Worm (Caenorhabditis elegans) whole organism, L2 larva: ENCODE measurements around the gene ugt-35.

Source experiments
- C34F6.9 ChIP-seq: fragments of 150-350 bp; optimal IDR thresholded peaks from 2 replicates; lab custom pipeline; 2014; ENCODE audit warnings: missing biosample characterization, missing genetic modification characterization
- F13H6.1 ChIP-seq: sonication (generic microtip); optimal IDR thresholded peaks from 2 replicates; lab custom pipeline; 2016; ENCODE audit warnings: missing genetic modification characterization, missing compliant biosample characterization
- R02D3.7 ChIP-seq: fragments of 150-350 bp; optimal IDR thresholded peaks from 2 replicates; lab custom pipeline; 2014; ENCODE audit warnings: missing biosample characterization, missing genetic modification characterization
- Y55F3AM.14 ChIP-seq: fragments of 200-800 bp; sonication (Bioruptor generic); optimal IDR thresholded peaks from 2 replicates; lab custom pipeline; 2018; ENCODE audit warnings: mild to moderate bottlenecking, missing genetic modification characterization, missing compliant biosample characterization
- aly-2 ChIP-seq: fragments of 150-350 bp; optimal IDR thresholded peaks from 2 replicates; lab custom pipeline; 2014; ENCODE audit warnings: missing biosample characterization, missing genetic modification characterization
- blmp-1 ChIP-seq: sonication (generic microtip); optimal IDR thresholded peaks from 2 replicates; lab custom pipeline; 2017; ENCODE audit warnings: missing genetic modification characterization, mild to moderate bottlenecking, missing compliant biosample characterization, antibody characterized with exemption, moderate library complexity; ENCODE audit not compliant: insufficient read depth
- ceh-16 ChIP-seq: fragments of 150-350 bp; optimal IDR thresholded peaks from 2 replicates; lab custom pipeline; 2014; ENCODE audit warnings: missing biosample characterization, missing genetic modification characterization
- ceh-82 ChIP-seq: fragments of 150-350 bp; optimal IDR thresholded peaks from 2 replicates; lab custom pipeline; 2014; ENCODE audit warnings: missing biosample characterization, missing genetic modification characterization
- crh-2 ChIP-seq: sonication (generic microtip); optimal IDR thresholded peaks from 2 replicates; lab custom pipeline; 2017; ENCODE audit warnings: missing biosample characterization, missing genetic modification characterization
- fos-1 ChIP-seq: fragments of 150-350 bp; optimal IDR thresholded peaks from 2 replicates; lab custom pipeline; 2014; ENCODE audit warnings: missing biosample characterization, missing genetic modification characterization
- gmeb-1 ChIP-seq: fragments of 150-350 bp; optimal IDR thresholded peaks from 2 replicates; lab custom pipeline; 2014; ENCODE audit warnings: missing biosample characterization, missing genetic modification characterization
- lin-11 ChIP-seq: fragments of 150-350 bp; sonication (generic microtip); optimal IDR thresholded peaks from 2 replicates; lab custom pipeline; 2014; ENCODE audit warnings: missing biosample characterization, missing genetic modification characterization, inconsistent platforms, mixed read lengths
- lsy-2 ChIP-seq, 2 experiments: fragments of 150-350 bp in 1 of 2; sonication (generic microtip) in 1 of 2; optimal IDR thresholded peaks; 2 replicates each; lab custom pipeline; 2014 to 2017; ENCODE audit warnings: missing biosample characterization in 2 of 2, missing genetic modification characterization in 2 of 2
- mab-5 ChIP-seq: fragments of 150-350 bp; optimal IDR thresholded peaks from 2 replicates; lab custom pipeline; 2014; ENCODE audit warnings: missing biosample characterization, missing genetic modification characterization
- mdl-1 ChIP-seq, 2 experiments: fragments of 150-350 bp in 1 of 2; sonication (generic microtip) in 1 of 2; optimal IDR thresholded peaks; 2 replicates each; lab custom pipeline; 2017; ENCODE audit warnings: missing biosample characterization in 2 of 2, missing genetic modification characterization in 2 of 2
- nhr-10 ChIP-seq: sonication (generic microtip); optimal IDR thresholded peaks from 2 replicates; lab custom pipeline; 2017; ENCODE audit warnings: missing biosample characterization, missing genetic modification characterization
- nhr-11 ChIP-seq: fragments of 150-350 bp; optimal IDR thresholded peaks from 2 replicates; lab custom pipeline; 2014; ENCODE audit warnings: missing biosample characterization, missing genetic modification characterization
- nhr-12 ChIP-seq: fragments of 150-350 bp; optimal IDR thresholded peaks from 2 replicates; lab custom pipeline; 2014; ENCODE audit warnings: missing biosample characterization, missing genetic modification characterization
- nhr-129 ChIP-seq: fragments of 150-350 bp; optimal IDR thresholded peaks from 2 replicates; lab custom pipeline; 2014; ENCODE audit warnings: missing biosample characterization, missing genetic modification characterization
- nhr-21 ChIP-seq: fragments of 150-350 bp; optimal IDR thresholded peaks from 2 replicates; lab custom pipeline; 2014; ENCODE audit warnings: missing biosample characterization, missing genetic modification characterization
- nhr-237 ChIP-seq: fragments of 150-350 bp; optimal IDR thresholded peaks from 2 replicates; lab custom pipeline; 2014; ENCODE audit warnings: missing biosample characterization, missing genetic modification characterization
- nhr-25 ChIP-seq: fragments of 150-350 bp; sonication (generic microtip); optimal IDR thresholded peaks from 3 replicates; lab custom pipeline; 2014; ENCODE audit warnings: missing biosample characterization, missing genetic modification characterization
- sem-4 ChIP-seq: fragments of 150-350 bp; optimal IDR thresholded peaks from 2 replicates; lab custom pipeline; 2014; ENCODE audit warnings: missing biosample characterization, missing genetic modification reagents, missing genetic modification characterization
- sma-3 ChIP-seq: sonication (generic microtip); optimal IDR thresholded peaks from 2 replicates; lab custom pipeline; 2016; ENCODE audit warnings: missing genetic modification reagents, missing genetic modification characterization, missing compliant biosample characterization
- sma-9 ChIP-seq, 2 experiments: fragments of 150-350 bp in 1 of 2; sonication (generic microtip) in 1 of 2; optimal IDR thresholded peaks; 2 replicates each; lab custom pipeline; 2014 to 2016; ENCODE audit warnings: missing genetic modification characterization in 2 of 2, mild to moderate bottlenecking in 1 of 2, missing biosample characterization in 1 of 2, missing compliant biosample characterization in 1 of 2, missing genetic modification reagents in 1 of 2, moderate library complexity in 1 of 2
- unc-55 ChIP-seq: fragments of 150-350 bp; sonication (generic microtip); optimal IDR thresholded peaks from 3 replicates; lab custom pipeline; 2014; ENCODE audit warnings: missing biosample characterization, missing genetic modification reagents, missing genetic modification characterization
- unc-62 ChIP-seq: fragments of 150-350 bp; optimal IDR thresholded peaks from 2 replicates; lab custom pipeline; 2014; ENCODE audit warnings: missing biosample characterization, missing genetic modification reagents, missing genetic modification characterization
- zag-1 ChIP-seq: fragments of 150-350 bp; optimal IDR thresholded peaks from 2 replicates; lab custom pipeline; 2014; ENCODE audit warnings: missing biosample characterization, missing genetic modification characterization
- ztf-1 ChIP-seq: fragments of 200-800 bp; sonication (Bioruptor generic); conservative IDR thresholded peaks from 2 replicates; pipeline ENCODE4 v1.3.6; 2022; ENCODE audit warnings: missing genetic modification characterization, missing compliant biosample characterization
- ztf-4 ChIP-seq: fragments of 150-350 bp; optimal IDR thresholded peaks from 2 replicates; lab custom pipeline; 2014; ENCODE audit warnings: missing biosample characterization, missing genetic modification characterization

The ugt-35 gene

DNA sequence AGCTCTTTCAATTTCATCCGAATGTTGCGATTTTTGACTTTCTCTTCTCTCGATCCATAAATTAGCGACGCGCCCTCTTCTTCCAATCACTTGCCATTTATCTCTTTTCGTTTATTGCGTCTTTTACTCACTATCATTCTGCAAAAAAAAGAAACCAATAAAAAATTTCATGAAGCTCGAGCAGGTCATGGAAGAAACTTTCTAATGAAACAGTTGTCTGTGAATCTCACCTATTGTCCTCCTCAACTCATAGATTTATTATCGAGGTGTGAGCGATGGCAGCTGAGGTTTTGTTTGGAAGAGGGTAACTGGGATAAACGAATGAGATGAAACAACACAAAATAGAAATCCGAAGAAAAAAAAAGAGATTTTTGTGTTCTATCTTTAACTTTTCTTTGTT, 10.2 kb upstream of the ugt-35 start:
- TF ChIP-seq aly-2 (tag; lab: Kevin White, UChicago) (no peak), fos-1 (tag; lab: Kevin White, UChicago) (no peak), nhr-11 (no peak), gmeb-1 (tag; lab: Kevin White, UChicago) (no peak), nhr-10 (tag; lab: Kevin White, UChicago) (no peak), unc-55 (no peak), unc-62 (GFP tag; lab: Kevin White, UChicago) (no peak), sma-3 (GFP tag; lab: Kevin White, UChicago) (no peak), mab-5 (tag; lab: Kevin White, UChicago) (no peak), nhr-237 (tag; lab: Kevin White, UChicago) (no peak), Y55F3AM.14 (no peak), sma-9 (GFP tag; optimal IDR thresholded peaks at IDR 0.05; lab: Kevin White, UChicago) (no peak), sma-9 (tag; optimal IDR thresholded peaks at IDR 0.05; lab: Kevin White, UChicago) (no peak), zag-1 (no peak), F13H6.1 (tag; lab: Kevin White, UChicago) (no peak), ztf-1 (no peak)

DNA sequence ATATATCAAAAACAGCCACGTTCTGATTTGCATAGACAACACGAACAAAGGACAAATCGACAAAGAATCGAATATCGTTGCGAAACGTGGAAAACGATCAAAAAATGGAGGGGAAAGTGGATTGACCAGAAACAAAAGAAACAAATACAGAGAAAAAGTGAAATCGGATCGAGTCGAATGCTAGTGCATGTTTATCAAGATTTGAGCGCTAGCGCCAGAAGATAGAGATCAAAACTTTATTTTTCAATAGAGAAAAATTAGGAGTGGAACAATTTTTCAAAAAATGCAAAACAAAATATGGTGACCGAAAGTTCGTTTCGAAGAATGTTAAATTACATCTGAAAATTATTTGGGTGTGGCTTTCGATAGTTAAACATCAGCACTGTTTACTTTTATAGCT, 7.9 kb upstream of the ugt-35 start:
- TF ChIP-seq F13H6.1 (tag; lab: Kevin White, UChicago) (no peak), blmp-1 (peak; percentile 79)
- TF ChIP-seq, all 48 proteins: peak for 1

DNA sequence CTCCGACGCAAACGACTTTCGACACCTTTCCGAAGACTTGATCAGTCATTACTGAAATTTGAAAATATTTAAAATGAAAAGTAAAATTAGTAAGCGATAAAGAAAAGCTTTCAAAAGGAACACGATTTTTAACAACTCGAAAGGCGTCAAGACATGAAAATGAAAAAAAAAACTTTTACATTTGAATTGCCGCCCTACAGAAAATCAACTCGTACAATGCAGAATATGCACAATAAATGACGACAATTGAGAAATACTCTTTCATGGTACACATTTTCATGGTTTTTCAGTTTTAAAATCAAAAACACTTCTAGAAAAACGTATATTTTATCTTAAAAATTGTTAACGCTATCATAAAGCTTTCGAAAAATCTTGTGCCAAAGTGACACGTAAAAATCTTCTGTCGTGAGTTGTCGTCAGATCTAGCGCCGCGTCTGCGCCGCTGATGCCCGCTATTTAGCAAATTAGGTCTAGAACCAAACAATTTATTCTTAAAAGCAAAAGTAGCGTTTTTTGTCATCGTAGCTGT, 7.4 kb upstream of the ugt-35 start, which contains the start of gene sqv-4:
TSS of gene sqv-4 (minus strand) at position 51 of the 529 bp plus-strand sequence.
- TF ChIP-seq C34F6.9: peak; percentile 31
- peak; percentile 43 for TF ChIP-seq unc-55
- peak in 1 of 2 experiments; percentile 71 for TF ChIP-seq lsy-2 (tag; optimal IDR thresholded peaks at IDR 0.05; lab: Kevin White, UChicago)
- TF ChIP-seq nhr-129 (tag; lab: Kevin White, UChicago): peak; percentile 37
- no peak for TF ChIP-seq crh-2 (tag; lab: Kevin White, UChicago)
- peak; percentile 73 for TF ChIP-seq gmeb-1 (tag; lab: Kevin White, UChicago)
- TF ChIP-seq lin-11 (tag; lab: Kevin White, UChicago): no peak

DNA sequence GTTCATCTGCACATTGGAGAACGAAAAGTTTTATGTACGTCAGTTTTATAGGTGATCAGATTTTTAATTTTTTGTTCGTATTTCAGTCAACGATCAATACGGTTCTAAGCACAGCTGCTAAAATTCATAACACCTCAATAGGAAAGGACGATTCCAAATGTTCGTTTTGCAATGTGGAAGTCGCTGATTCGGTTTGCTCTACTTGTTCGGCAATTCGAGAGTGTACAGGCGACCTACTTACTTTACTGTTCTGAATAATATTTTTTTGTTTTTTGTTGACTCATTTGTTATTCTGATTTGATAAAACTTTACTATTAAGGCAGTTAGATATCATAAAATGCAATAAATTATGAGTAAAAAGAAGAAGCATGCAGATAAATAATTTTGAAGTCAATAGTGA, 5.3 kb upstream of the ugt-35 start:
- TF ChIP-seq ceh-16 (tag; lab: Kevin White, UChicago): no peak
- no peak for TF ChIP-seq unc-62 (GFP tag; lab: Kevin White, UChicago)
- TF ChIP-seq F13H6.1 (tag; lab: Kevin White, UChicago): no peak
- no peak for TF ChIP-seq unc-55
- TF ChIP-seq nhr-21 (tag; lab: Kevin White, UChicago): no peak
- no peak for TF ChIP-seq lsy-2 (tag; optimal IDR thresholded peaks at IDR 0.05; lab: Kevin White, UChicago)
- TF ChIP-seq sem-4 (tag; lab: Kevin White, UChicago): no peak
- no peak for TF ChIP-seq nhr-25 (tag; lab: Kevin White, UChicago)

DNA sequence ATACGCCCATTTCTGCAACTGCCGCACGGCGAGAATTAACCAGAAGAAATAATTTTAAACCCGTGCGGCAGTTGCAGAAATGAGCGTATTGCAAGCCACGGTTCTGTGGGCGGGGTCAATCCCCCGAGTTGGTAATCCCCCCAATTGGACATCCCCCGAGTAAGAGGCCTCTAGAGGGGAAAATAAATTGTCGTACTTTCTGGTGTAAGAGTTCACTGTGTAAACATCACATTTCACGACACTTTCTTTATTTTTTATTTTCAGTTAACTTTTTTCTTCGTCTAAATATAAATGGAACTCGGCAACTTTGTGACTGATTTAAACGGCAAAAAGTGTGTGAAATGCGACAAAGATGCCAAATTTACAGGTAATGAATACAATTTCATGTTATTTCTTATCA, 3.9 kb upstream of the ugt-35 start, which contains the start of gene tut-2:
TSS of gene tut-2 (plus strand) at position 277 of the 400 bp plus-strand sequence.
- TF ChIP-seq nhr-12 (no peak), R02D3.7 (tag; lab: Kevin White, UChicago) (no peak), unc-55 (peak; percentile 17)

DNA sequence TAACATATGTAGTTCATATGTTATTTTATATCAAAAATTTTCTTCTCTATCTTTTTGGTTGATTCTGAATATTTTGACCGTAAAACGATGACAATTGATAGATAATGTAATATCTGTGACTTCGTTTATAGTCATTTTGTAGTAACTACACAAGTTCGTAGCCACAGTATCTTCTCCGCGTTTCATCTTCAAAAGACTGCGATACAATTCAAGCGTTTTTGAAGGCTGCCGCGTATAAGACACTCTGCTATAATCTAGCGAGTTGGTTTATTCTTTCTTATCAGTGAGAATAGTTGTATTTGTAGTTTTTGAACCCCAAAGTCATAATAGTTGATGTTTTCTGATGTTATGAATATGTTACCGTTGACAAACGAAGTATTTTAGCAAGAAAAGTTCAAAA, 2.9 kb upstream of the ugt-35 start, which contains the start of gene ugt-34:
TSS of gene ugt-34 (minus strand) at position 21 of the 400 bp plus-strand sequence.
- TF ChIP-seq ztf-4 (tag; lab: Kevin White, UChicago) (no peak), crh-2 (tag; lab: Kevin White, UChicago) (peak; percentile 22)

DNA sequence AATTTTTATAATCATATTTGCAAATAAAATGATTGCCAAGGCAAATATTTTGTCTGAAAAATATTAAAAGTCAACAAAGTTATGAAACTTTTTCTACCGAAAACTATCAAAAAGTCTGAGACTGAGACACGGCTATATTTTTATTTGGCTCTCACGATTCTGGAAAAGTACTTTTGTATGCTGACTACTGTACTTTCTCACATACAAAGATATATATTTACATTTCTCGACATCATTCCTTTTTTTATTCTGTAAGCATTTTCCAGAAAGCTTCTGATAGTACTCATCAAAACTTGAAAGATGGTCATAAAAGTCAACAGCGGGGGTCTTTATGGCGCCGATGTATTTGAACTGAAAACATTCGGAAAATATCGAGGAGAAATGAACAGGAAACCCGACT, 5.9 kb downstream of the ugt-35 start, which contains the start of gene aqp-6:
TSS of gene aqp-6 (plus strand) at position 301 of the 400 bp plus-strand sequence.
- TF ChIP-seq mdl-1 (tag; optimal IDR thresholded peaks at IDR 0.05; lab: Kevin White, UChicago) (no peak), ceh-82 (tag; lab: Kevin White, UChicago) (no peak), unc-62 (GFP tag; lab: Kevin White, UChicago) (no peak)
